Worm (Caenorhabditis elegans) whole organism, early embryonic: ENCODE measurements around the gene itsn-1.
"Not testable (repeated sequence)": the region's sequence is repeated elsewhere in the genome, so short reads cannot be mapped to it uniquely, and the experiment has no call there.

Experiments used
- B0310.2 ChIP-seq: sonication (generic microtip); optimal IDR thresholded peaks from 2 replicates; lab custom pipeline; 2016; ENCODE audit warnings: mild to moderate bottlenecking, missing genetic modification characterization, missing compliant biosample characterization
- F13C5.2 ChIP-seq: sonication (generic microtip); optimal IDR thresholded peaks from 2 replicates; lab custom pipeline; 2017; ENCODE audit warnings: mild to moderate bottlenecking, missing genetic modification characterization, inconsistent platforms, missing compliant biosample characterization
- aly-1 ChIP-seq: sonication (generic microtip); optimal IDR thresholded peaks from 2 replicates; lab custom pipeline; 2016; ENCODE audit warnings: missing genetic modification characterization, missing compliant biosample characterization
- ama-1 ChIP-seq: fragments of 150-350 bp; optimal IDR thresholded peaks from 2 replicates; lab custom pipeline; 2014
- ceh-13 ChIP-seq: fragments of 200-800 bp; sonication (Bioruptor generic); optimal IDR thresholded peaks from 2 replicates; lab custom pipeline; 2018; ENCODE audit warnings: mild to moderate bottlenecking, missing genetic modification characterization, missing compliant biosample characterization
- ceh-36 ChIP-seq: sonication (generic microtip); optimal IDR thresholded peaks from 2 replicates; lab custom pipeline; 2016; ENCODE audit warnings: missing genetic modification characterization, inconsistent platforms, missing compliant biosample characterization
- ets-7 ChIP-seq: sonication (generic microtip); optimal IDR thresholded peaks from 2 replicates; lab custom pipeline; 2016; ENCODE audit warnings: missing genotype, missing genetic modification characterization, missing compliant biosample characterization
- flt-1 ChIP-seq: fragments of 200-800 bp; sonication (Bioruptor generic); IDR thresholded peaks from 2 replicates; pipeline ENCODE4 v1.3.6; 2022; ENCODE audit warnings: missing genetic modification characterization, missing compliant biosample characterization
- hmbx-1 ChIP-seq: sonication (generic microtip); optimal IDR thresholded peaks from 2 replicates; lab custom pipeline; 2016; ENCODE audit warnings: mild to moderate bottlenecking, missing genetic modification characterization, missing compliant biosample characterization
- hmg-4 ChIP-seq: fragments of 200-800 bp; sonication (Bioruptor generic); optimal IDR thresholded peaks from 2 replicates; lab custom pipeline; 2018; ENCODE audit warnings: mild to moderate bottlenecking, missing genetic modification characterization, missing compliant biosample characterization
- hnd-1 ChIP-seq: sonication (generic microtip); optimal IDR thresholded peaks from 2 replicates; lab custom pipeline; 2016; ENCODE audit warnings: missing genetic modification characterization, missing compliant biosample characterization
- pes-1 ChIP-seq: fragments of 200-800 bp; sonication (Bioruptor generic); IDR thresholded peaks from 2 replicates; pipeline ENCODE4 v1.3.6; 2022; ENCODE audit warnings: missing genetic modification reagents, missing genetic modification characterization, missing compliant biosample characterization
- scrt-1 ChIP-seq: fragments of 200-800 bp; sonication (Bioruptor generic); IDR thresholded peaks from 2 replicates; pipeline ENCODE4 v1.3.6; 2022; ENCODE audit warnings: missing genetic modification characterization, missing compliant biosample characterization
- sea-1 ChIP-seq: fragments of 200-800 bp; sonication (Bioruptor generic); conservative IDR thresholded peaks from 2 replicates; pipeline ENCODE4 v1.3.6; 2022; ENCODE audit warnings: missing genetic modification characterization, missing compliant biosample characterization
- tbx-11 ChIP-seq: fragments of 200-800 bp; sonication (Bioruptor generic); IDR thresholded peaks from 2 replicates; pipeline ENCODE4 v1.3.6; 2022; ENCODE audit warnings: missing genetic modification characterization, missing compliant biosample characterization
- tbx-37 ChIP-seq: fragments of 200-800 bp; sonication (Bioruptor generic); conservative IDR thresholded peaks from 2 replicates; pipeline ENCODE4 v1.3.6; 2022; ENCODE audit warnings: missing genetic modification reagents, missing genetic modification characterization, missing compliant biosample characterization
- tra-4 ChIP-seq: sonication (generic microtip); optimal IDR thresholded peaks from 2 replicates; lab custom pipeline; 2017; ENCODE audit warnings: missing genetic modification characterization, missing compliant biosample characterization

The itsn-1 gene

ce11 chrIV:17118987-17119732, at the start of gene itsn-1:
Gene itsn-1, plus strand, starts transcription at chrIV:17119682.
- TF ChIP-seq hmg-4 (GFP tag; lab: Kevin White, UChicago) = no peak
- no peak for TF ChIP-seq aly-1 (tag; lab: Kevin White, UChicago)
- TF ChIP-seq hmbx-1 (tag; lab: Kevin White, UChicago) = no peak
- no peak for TF ChIP-seq ceh-13 (GFP tag; lab: Kevin White, UChicago)
- no peak for TF ChIP-seq tbx-11 (GFP tag; lab: Robert Waterston, UW)
- no peak for TF ChIP-seq ceh-36 (tag; lab: Kevin White, UChicago)
- no peak for TF ChIP-seq hnd-1
- no peak for TF ChIP-seq sea-1 (GFP tag; lab: Robert Waterston, UW)
- TF ChIP-seq tbx-37 (GFP tag; lab: Robert Waterston, UW) = no peak
- TF ChIP-seq tra-4 (tag; lab: Kevin White, UChicago) = no peak
- no peak for TF ChIP-seq scrt-1 (GFP tag; lab: Robert Waterston, UW)
- TF ChIP-seq pes-1 (GFP tag; lab: Robert Waterston, UW) = no peak
- TF ChIP-seq ets-7 (tag; lab: Kevin White, UChicago) = no peak
- TF ChIP-seq B0310.2 (tag; lab: Kevin White, UChicago) = no peak
- no peak for TF ChIP-seq ama-1

- TF ChIP-seq pes-1 (GFP tag; lab: Robert Waterston, UW); F13C5.2; sea-1 (GFP tag; lab: Robert Waterston, UW): not testable (repeated sequence)
Observed at ce11 chrIV:17070791-17071190, 48.7 kb upstream of the itsn-1 start, which contains the start of gene Y116A8C.24. Gene Y116A8C.24, minus strand, starts transcription at chrIV:17070891.

ce11 chrIV:17076000-17076399, 43.5 kb upstream of the itsn-1 start:
- 0 out of 2 replicates have a peak, but pooled peaks have one; percentile 33 for TF ChIP-seq pes-1 (GFP tag; lab: Robert Waterston, UW)

ce11 chrIV:17078649-17079048, 40.8 kb upstream of the itsn-1 start, which contains the start of gene Y116A8C.25:
Gene Y116A8C.25, minus strand, starts transcription at chrIV:17078749.
- no peak for TF ChIP-seq flt-1 (GFP tag; lab: Robert Waterston, UW)
- TF ChIP-seq sea-1 (GFP tag; lab: Robert Waterston, UW) = no peak
- no peak for TF ChIP-seq aly-1 (tag; lab: Kevin White, UChicago)
- TF ChIP-seq ets-7 (tag; lab: Kevin White, UChicago) = no peak
- TF ChIP-seq hmg-4 (GFP tag; lab: Kevin White, UChicago) = no peak
- no peak for TF ChIP-seq tra-4 (tag; lab: Kevin White, UChicago)
- no peak for TF ChIP-seq ceh-13 (GFP tag; lab: Kevin White, UChicago)
- no peak for TF ChIP-seq ama-1
- no peak for TF ChIP-seq hmbx-1 (tag; lab: Kevin White, UChicago)
- no peak for TF ChIP-seq hnd-1
- TF ChIP-seq scrt-1 (GFP tag; lab: Robert Waterston, UW) = no peak
- no peak for TF ChIP-seq B0310.2 (tag; lab: Kevin White, UChicago)
- TF ChIP-seq F13C5.2 = no peak
- TF ChIP-seq ceh-36 (tag; lab: Kevin White, UChicago) = no peak
- no peak for TF ChIP-seq pes-1 (GFP tag; lab: Robert Waterston, UW)
- no peak for TF ChIP-seq tbx-37 (GFP tag; lab: Robert Waterston, UW)
- TF ChIP-seq tbx-11 (GFP tag; lab: Robert Waterston, UW) = no peak

ce11 chrIV:17084317-17084716, 35.2 kb upstream of the itsn-1 start:
- no peak for TF ChIP-seq F13C5.2
- TF ChIP-seq hnd-1 = no peak
- no peak for TF ChIP-seq hmg-4 (GFP tag; lab: Kevin White, UChicago)
- no peak for TF ChIP-seq flt-1 (GFP tag; lab: Robert Waterston, UW)
- no peak for TF ChIP-seq B0310.2 (tag; lab: Kevin White, UChicago)
- TF ChIP-seq pes-1 (GFP tag; lab: Robert Waterston, UW) = no peak
- TF ChIP-seq aly-1 (tag; lab: Kevin White, UChicago) = no peak
- TF ChIP-seq hmbx-1 (tag; lab: Kevin White, UChicago) = no peak

ce11 chrIV:17084839-17085238, 34.6 kb upstream of the itsn-1 start:
- no peak for TF ChIP-seq hmg-4 (GFP tag; lab: Kevin White, UChicago)
- TF ChIP-seq sea-1 (GFP tag; lab: Robert Waterston, UW) = no peak
- TF ChIP-seq F13C5.2 = no peak
- no peak for TF ChIP-seq ceh-36 (tag; lab: Kevin White, UChicago)
- no peak for TF ChIP-seq ets-7 (tag; lab: Kevin White, UChicago)

- TF ChIP-seq ceh-13 (GFP tag; lab: Kevin White, UChicago) (peak; percentile 88), flt-1 (GFP tag; lab: Robert Waterston, UW) (0 out of 2 replicates have a peak, but pooled peaks have one; percentile 49), sea-1 (GFP tag; lab: Robert Waterston, UW) (peak; percentile 79), ets-7 (tag; lab: Kevin White, UChicago) (peak; percentile 16), scrt-1 (GFP tag; lab: Robert Waterston, UW) (peak; percentile 72), hnd-1 (peak; percentile 73), aly-1 (tag; lab: Kevin White, UChicago) (no peak), hmg-4 (GFP tag; lab: Kevin White, UChicago) (peak; percentile 87), F13C5.2 (peak; percentile 84), B0310.2 (tag; lab: Kevin White, UChicago) (peak; percentile 86), ceh-36 (tag; lab: Kevin White, UChicago) (peak; percentile 61), pes-1 (GFP tag; lab: Robert Waterston, UW) (peak; percentile 88), ama-1 (no peak), tbx-11 (GFP tag; lab: Robert Waterston, UW) (peak; percentile 75), tra-4 (tag; lab: Kevin White, UChicago) (peak; percentile 63), hmbx-1 (tag; lab: Kevin White, UChicago) (peak; percentile 90), tbx-37 (GFP tag; lab: Robert Waterston, UW) (peak; percentile 71)
Observed at ce11 chrIV:17087384-17088099, 31.9 kb upstream of the itsn-1 start, which contains the start of the genes snx-13 and snr-1. Gene snx-13, minus strand, starts transcription at chrIV:17087438. Gene snr-1, plus strand, starts transcription at chrIV:17088049.
